Worm (Caenorhabditis elegans): ENCODE measurements around the gene Y110A2AL.6.

ce11 chrII:2804245-2804644 lies 37.2 kb downstream of the Y110A2AL.6 start:
- no peak for TF ChIP-seq nhr-232 (tag; optimal IDR thresholded peaks at IDR 0.05)
- no peak for TF ChIP-seq ama-1 (optimal IDR thresholded peaks at IDR 0.05)
- TF ChIP-seq ceh-2 (tag; optimal IDR thresholded peaks at IDR 0.05) = no peak

Measured in whole organism, late embryonic.